Worm (Caenorhabditis elegans) whole organism, dauer: ENCODE measurements around the gene ttr-19.

Experiments used
- unc-62 ChIP-seq: sonication (generic microtip); optimal IDR thresholded peaks from 2 replicates; lab custom pipeline; 2017; ENCODE audit warnings: missing biosample characterization, missing genetic modification reagents, missing genetic modification characterization

ttr-19 gene

ce11 chrV:10221317-10221716 lies 5.9 kb downstream of the ttr-19 start, which contains the start of the genes fipr-5 and fipr-9:
Gene fipr-5, minus strand, starts transcription at chrV:10221417.
Gene fipr-9, plus strand, starts transcription at chrV:10221662.
- TF ChIP-seq unc-62 (GFP tag; lab: Kevin White, UChicago) = no peak

- no peak for TF ChIP-seq unc-62 (GFP tag; lab: Kevin White, UChicago)
Observed at ce11 chrV:10220605-10221004, 6.6 kb downstream of the ttr-19 start, which contains the start of gene C12D8.13. Gene C12D8.13, minus strand, starts transcription at chrV:10220705.

- no peak for TF ChIP-seq unc-62 (GFP tag; lab: Kevin White, UChicago)
Observed at ce11 chrV:10216724-10217123, 10.5 kb downstream of the ttr-19 start, which contains the start of gene ZK856.14. Gene ZK856.14, plus strand, starts transcription at chrV:10217024.

- TF ChIP-seq unc-62 (GFP tag; lab: Kevin White, UChicago) = no peak
Observed at ce11 chrV:10212627-10213026, 14.6 kb downstream of the ttr-19 start, which contains the start of gene hpo-40. Gene hpo-40, plus strand, starts transcription at chrV:10212927.

ce11 chrV:10212027-10212426 lies 15.2 kb downstream of the ttr-19 start, which contains the start of gene zhit-3:
Gene zhit-3, minus strand, starts transcription at chrV:10212127.
- no peak for TF ChIP-seq unc-62 (GFP tag; lab: Kevin White, UChicago)

ce11 chrV:10210244-10210643 lies 17.0 kb downstream of the ttr-19 start, which contains the start of gene tftc-3:
Gene tftc-3, minus strand, starts transcription at chrV:10210344.
- no peak for TF ChIP-seq unc-62 (GFP tag; lab: Kevin White, UChicago)

- TF ChIP-seq unc-62 (GFP tag; lab: Kevin White, UChicago) = no peak
Observed at ce11 chrV:10206502-10206901, 20.7 kb downstream of the ttr-19 start, which contains the start of gene rpc-25. Gene rpc-25, minus strand, starts transcription at chrV:10206602.

- TF ChIP-seq unc-62 (GFP tag; lab: Kevin White, UChicago) = no peak
Observed at ce11 chrV:10205483-10205882, 21.8 kb downstream of the ttr-19 start, which contains the start of gene ZK856.16. Gene ZK856.16, minus strand, starts transcription at chrV:10205583.

- TF ChIP-seq unc-62 (GFP tag; lab: Kevin White, UChicago) = no peak
Observed at ce11 chrV:10204863-10205338, 22.3 kb downstream of the ttr-19 start, which contains the start of the genes ZK856.19 and ZK856.11. Gene ZK856.19, minus strand, starts transcription at chrV:10204913. Gene ZK856.11, minus strand, starts transcription at chrV:10204938.

- TF ChIP-seq unc-62 (GFP tag; lab: Kevin White, UChicago) = no peak
Observed at ce11 chrV:10203435-10204009, 23.7 kb downstream of the ttr-19 start, which contains the start of gene chpf-1. Gene chpf-1, minus strand, starts transcription at chrV:10203485.

- TF ChIP-seq unc-62 (GFP tag; lab: Kevin White, UChicago) = no peak
Observed at ce11 chrV:10202340-10202739, 24.9 kb downstream of the ttr-19 start.

- no peak for TF ChIP-seq unc-62 (GFP tag; lab: Kevin White, UChicago)
Observed at ce11 chrV:10201913-10202312, 25.3 kb downstream of the ttr-19 start, which contains the start of gene ZK856.7. Gene ZK856.7, plus strand, starts transcription at chrV:10202098.

ce11 chrV:10198386-10198785 lies 28.8 kb downstream of the ttr-19 start, which contains the start of gene ZK856.6:
Gene ZK856.6, plus strand, starts transcription at chrV:10198686.
- TF ChIP-seq unc-62 (GFP tag; lab: Kevin White, UChicago) = no peak

ce11 chrV:10191242-10191641 lies 36.0 kb downstream of the ttr-19 start:
- TF ChIP-seq unc-62 (GFP tag; lab: Kevin White, UChicago) = no peak

- TF ChIP-seq unc-62 (GFP tag; lab: Kevin White, UChicago) = no peak
Observed at ce11 chrV:10190081-10190556, 37.1 kb downstream of the ttr-19 start, which contains the start of gene ZK856.5. Gene ZK856.5, minus strand, starts transcription at chrV:10190131.

- TF ChIP-seq unc-62 (GFP tag; lab: Kevin White, UChicago) = no peak
Observed at ce11 chrV:10185719-10186118, 41.5 kb downstream of the ttr-19 start, which contains the start of gene ZK856.18. Gene ZK856.18, minus strand, starts transcription at chrV:10186007.
